Worm (Caenorhabditis elegans): ENCODE results near the gene C49A9.6.
"Not testable (repeated sequence)": the region's sequence is repeated elsewhere in the genome, so short reads cannot be mapped to it uniquely, and the experiment has no call there.

Gene C49A9.6

ce11 chrIV:6249591-6249990 lies 38.9 kb downstream of the C49A9.6 start, which contains the start of gene F58F9.1:
Gene F58F9.1 (plus strand): TSS chrIV:6249841.
- TF ChIP-seq lag-1 (GFP tag; IDR thresholded peaks at IDR 0.05), result no peak

ce11 chrIV:6253000-6253399 lies 42.3 kb downstream of the C49A9.6 start, which contains the start of gene T13A10.2:
Gene T13A10.2 (plus strand): TSS chrIV:6253300.
- not testable (repeated sequence) for TF ChIP-seq zfh-2 (GFP tag; conservative IDR thresholded peaks at IDR 0.05); mes-4 (tag; optimal IDR thresholded peaks at IDR 0.05); lin-35 (GFP tag; optimal IDR thresholded peaks at IDR 0.05)

- TF ChIP-seq ekl-4 (GFP tag; IDR thresholded peaks at IDR 0.05), result no peak
- no peak for TF ChIP-seq aptf-3 (GFP tag; IDR thresholded peaks at IDR 0.05)
- no peak for TF ChIP-seq D2030.7 (GFP tag; IDR thresholded peaks at IDR 0.05)
- no peak for TF ChIP-seq K12H6.12 (tag; optimal IDR thresholded peaks at IDR 0.05)
- no peak for TF ChIP-seq nfya-1 (tag; optimal IDR thresholded peaks at IDR 0.05; ENCODE audit: borderline replicate concordance, insufficient read depth)
- TF ChIP-seq B0035.1 (tag; optimal IDR thresholded peaks at IDR 0.05), result no peak
- TF ChIP-seq attf-5 (GFP tag; optimal IDR thresholded peaks at IDR 0.05), result no peak
- no peak for TF ChIP-seq cebp-1 (GFP tag; IDR thresholded peaks at IDR 0.05)
- no peak for TF ChIP-seq cebp-1 (tag; optimal IDR thresholded peaks at IDR 0.05)
- TF ChIP-seq rec-8 (tag; optimal IDR thresholded peaks at IDR 0.05), result no peak
- no peak for TF ChIP-seq lsy-27 (tag; optimal IDR thresholded peaks at IDR 0.05; ENCODE audit: borderline replicate concordance, insufficient read depth)
- no peak for TF ChIP-seq ceh-40 (GFP tag; IDR thresholded peaks at IDR 0.05)
- no peak for TF ChIP-seq madf-10 (tag; optimal IDR thresholded peaks at IDR 0.05)
- no peak for TF ChIP-seq hlh-12 (tag; optimal IDR thresholded peaks at IDR 0.05)
- no peak for TF ChIP-seq ztf-25 (GFP tag; IDR thresholded peaks at IDR 0.05)
- no peak for TF ChIP-seq hsf-1 (GFP tag; IDR thresholded peaks at IDR 0.05)
- TF ChIP-seq B0336.3 (GFP tag; IDR thresholded peaks at IDR 0.05), result no peak
- TF ChIP-seq akir-1 (GFP tag; optimal IDR thresholded peaks at IDR 0.05), result no peak
- no peak for TF ChIP-seq lir-1 (GFP tag; conservative IDR thresholded peaks at IDR 0.05)
- no peak for TF ChIP-seq ztf-22 (GFP tag; optimal IDR thresholded peaks at IDR 0.05)
These were observed 43.9 kb downstream of the C49A9.6 start, which contains the start of gene T13A10.64 for ce11 chrIV:6254635-6255034. Gene T13A10.64 (plus strand): TSS chrIV:6254935.

- TF ChIP-seq hsf-1 (GFP tag; IDR thresholded peaks at IDR 0.05), result no peak
- no peak for TF ChIP-seq die-1 (tag; optimal IDR thresholded peaks at IDR 0.05)
- no peak for TF ChIP-seq nfyb-1 (GFP tag; IDR thresholded peaks at IDR 0.05)
- TF ChIP-seq madf-3 (GFP tag; IDR thresholded peaks at IDR 0.05), result 0 out of 2 replicates have a peak, but pooled peaks have one; percentile 52
These were observed 48.2 kb downstream of the C49A9.6 start for ce11 chrIV:6258967-6259366.

- TF ChIP-seq F37B4.10 (GFP tag; IDR thresholded peaks at IDR 0.05), result no peak
- no peak for TF ChIP-seq ztf-22 (GFP tag; optimal IDR thresholded peaks at IDR 0.05)
- TF ChIP-seq nhr-120 (GFP tag; IDR thresholded peaks at IDR 0.05), result no peak
- TF ChIP-seq ekl-4 (GFP tag; IDR thresholded peaks at IDR 0.05), result no peak
- no peak for TF ChIP-seq madf-10 (tag; optimal IDR thresholded peaks at IDR 0.05)
- no peak for TF ChIP-seq rpc-1 (optimal IDR thresholded peaks at IDR 0.05)
- TF ChIP-seq rpc-1 (tag; optimal IDR thresholded peaks at IDR 0.05), result no peak
- TF ChIP-seq Y79H2A.3 (GFP tag; conservative IDR thresholded peaks at IDR 0.05), result no peak
- TF ChIP-seq lsl-1 (GFP tag; optimal IDR thresholded peaks at IDR 0.05), result no peak
- TF ChIP-seq atf-7 (tag; optimal IDR thresholded peaks at IDR 0.05), result no peak
- TF ChIP-seq C17E4.6 (GFP tag; IDR thresholded peaks at IDR 0.05), result no peak
- TF ChIP-seq nhr-80 (tag; optimal IDR thresholded peaks at IDR 0.05), result no peak
These were observed 49.0 kb downstream of the C49A9.6 start, which contains the start of gene nlp-16 for ce11 chrIV:6259732-6260131. Gene nlp-16 (minus strand): TSS chrIV:6259832.

All from whole organism, young adult.